Worm (Caenorhabditis elegans) whole organism, L1 larva: ENCODE measurements around the gene F58E6.5.

Experiments
- ceh-82 ChIP-seq, 3 experiments: fragments of 150-350 bp in 1 of 3; sonication (generic microtip) in 2 of 3; optimal IDR thresholded peaks; 2 replicates each; lab custom pipeline; 2014 to 2017; ENCODE audit warnings: missing biosample characterization in 3 of 3, missing genetic modification characterization in 3 of 3
- fos-1 ChIP-seq: fragments of 150-350 bp; optimal IDR thresholded peaks from 2 replicates; lab custom pipeline; 2014; ENCODE audit warnings: missing biosample characterization, missing genetic modification characterization
- jun-1 ChIP-seq: fragments of 150-350 bp; optimal IDR thresholded peaks from 2 replicates; lab custom pipeline; 2014; ENCODE audit warnings: missing biosample characterization, missing genetic modification reagents, missing genetic modification characterization
- lir-3 ChIP-seq: sonication (generic microtip); optimal IDR thresholded peaks from 2 replicates; lab custom pipeline; 2016; ENCODE audit warnings: mild to moderate bottlenecking, missing genetic modification characterization, moderate library complexity, missing compliant biosample characterization; ENCODE audit not compliant: poor library complexity
- mef-2 ChIP-seq: fragments of 150-350 bp; optimal IDR thresholded peaks from 2 replicates; lab custom pipeline; 2014; ENCODE audit warnings: missing biosample characterization, missing genetic modification characterization
- nhr-11 ChIP-seq: fragments of 150-350 bp; optimal IDR thresholded peaks from 2 replicates; lab custom pipeline; 2014; ENCODE audit warnings: missing biosample characterization, missing genetic modification characterization
- nhr-28 ChIP-seq: fragments of 150-350 bp; optimal IDR thresholded peaks from 2 replicates; lab custom pipeline; 2014; ENCODE audit warnings: missing biosample characterization, missing genetic modification characterization
- skn-1 ChIP-seq: fragments of 150-350 bp; optimal IDR thresholded peaks from 2 replicates; lab custom pipeline; 2014; ENCODE audit warnings: missing biosample characterization, missing genetic modification characterization
- snpc-4 ChIP-seq: fragments of 150-350 bp; optimal IDR thresholded peaks from 2 replicates; lab custom pipeline; 2014; ENCODE audit warnings: missing biosample characterization, missing genetic modification characterization
- zag-1 ChIP-seq: fragments of 150-350 bp; optimal IDR thresholded peaks from 2 replicates; lab custom pipeline; 2014; ENCODE audit warnings: missing biosample characterization, missing genetic modification characterization
- zip-4 ChIP-seq: fragments of 200-800 bp; sonication (Bioruptor generic); optimal IDR thresholded peaks from 2 replicates; lab custom pipeline; 2018; ENCODE audit warnings: mild to moderate bottlenecking, missing genetic modification characterization, moderate library complexity, missing compliant biosample characterization
- ztf-11 ChIP-seq, 2 experiments: sonication (generic microtip); optimal IDR thresholded peaks; 2 replicates each; lab custom pipeline; 2016 to 2017; ENCODE audit warnings: missing genetic modification characterization in 2 of 2, missing biosample characterization in 1 of 2, missing compliant biosample characterization in 1 of 2

DNA sequence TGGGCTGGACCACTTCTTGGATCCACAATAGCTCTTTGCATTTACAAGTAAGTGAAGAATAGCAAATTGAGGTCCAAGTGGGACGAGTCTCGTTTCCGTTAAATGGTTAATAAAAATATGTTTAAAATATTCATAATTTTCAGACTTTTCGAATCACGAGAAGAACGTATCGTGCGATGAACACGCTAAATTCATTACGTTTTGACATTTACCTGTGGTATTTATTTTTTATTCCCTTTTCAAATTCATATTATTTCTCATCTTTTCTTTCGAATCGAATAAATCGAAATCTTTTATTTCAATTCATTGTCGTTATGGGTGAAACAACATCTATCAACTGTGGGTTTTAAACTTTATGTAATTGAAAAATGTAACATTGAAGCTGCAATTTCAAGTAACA is 15.0 kb downstream of the F58E6.5 start, which contains the start of gene marc-1:
- TF ChIP-seq zip-4 (no peak), skn-1 (tag; lab: Kevin White, UChicago) (no peak), ztf-11 (tag; optimal IDR thresholded peaks at IDR 0.05; lab: Kevin White, UChicago) (no peak), lir-3 (no peak), nhr-28 (no peak), fos-1 (no peak), nhr-11 (no peak), snpc-4 (tag; lab: Kevin White, UChicago) (no peak), jun-1 (tag; lab: Kevin White, UChicago) (no peak), mef-2 (tag; lab: Kevin White, UChicago) (no peak), ceh-82 (tag; optimal IDR thresholded peaks at IDR 0.05; lab: Kevin White, UChicago) (no peak), zag-1 (no peak)
